Worm (Caenorhabditis elegans) whole organism, L4 larva: ENCODE data around the gene C46F9.6.

Source experiments
- R02D3.7 ChIP-seq: fragments of 150-350 bp; sonication (generic microtip); optimal IDR thresholded peaks from 3 replicates; lab custom pipeline; 2014; ENCODE audit warnings: missing biosample characterization, missing genetic modification characterization
- ama-1 ChIP-seq: fragments of 150-350 bp; optimal IDR thresholded peaks from 2 replicates; lab custom pipeline; 2014; ENCODE audit warnings: inconsistent platforms, mixed read lengths
- ceh-20 ChIP-seq: fragments of 200-800 bp; sonication (Bioruptor generic); IDR thresholded peaks from 2 replicates; pipeline ENCODE4 v1.3.6; 2022; ENCODE audit warnings: missing genetic modification reagents, missing genetic modification characterization, missing compliant biosample characterization
- dmd-6 ChIP-seq: fragments of 200-800 bp; sonication (Bioruptor generic); IDR thresholded peaks from 2 replicates; pipeline ENCODE4 v1.3.6; 2022; ENCODE audit warnings: missing genetic modification reagents, missing genetic modification characterization, missing compliant biosample characterization
- egl-27 ChIP-seq: sonication (generic microtip); optimal IDR thresholded peaks from 3 replicates; lab custom pipeline; 2017; ENCODE audit warnings: missing biosample characterization, missing genetic modification reagents, missing genetic modification characterization
- mep-1 ChIP-seq: fragments of 150-350 bp; sonication (generic microtip); optimal IDR thresholded peaks from 3 replicates; lab custom pipeline; 2014; ENCODE audit warnings: missing biosample characterization, missing genetic modification characterization
- nhr-25 ChIP-seq: sonication (generic microtip); optimal IDR thresholded peaks from 2 replicates; lab custom pipeline; 2017; ENCODE audit warnings: missing genetic modification characterization, mild to moderate bottlenecking, missing compliant biosample characterization, antibody characterized with exemption, moderate library complexity, borderline replicate concordance; ENCODE audit not compliant: insufficient read depth
- nhr-77 ChIP-seq: fragments of 150-350 bp; optimal IDR thresholded peaks from 2 replicates; lab custom pipeline; 2014; ENCODE audit warnings: missing biosample characterization, missing genetic modification characterization
- pha-4 ChIP-seq, 2 experiments: fragments of 150-350 bp in 1 of 2; fragments of 200-800 bp in 1 of 2; sonication (Bioruptor generic) in 1 of 2; IDR thresholded peaks in 1 of 2; optimal IDR thresholded peaks in 1 of 2; 2 replicates each; pipeline versions ENCODE4 v1.3.6 to Lab custom; 2014 to 2022; ENCODE audit warnings: missing genetic modification characterization in 2 of 2, missing genetic modification reagents in 2 of 2, missing biosample characterization in 1 of 2, missing compliant biosample characterization in 1 of 2
- rbr-2 ChIP-seq: sonication (generic microtip); optimal IDR thresholded peaks from 2 replicates; lab custom pipeline; 2016; ENCODE audit warnings: missing genotype, missing genetic modification characterization, missing compliant biosample characterization
- skn-1 ChIP-seq: fragments of 150-350 bp; optimal IDR thresholded peaks from 2 replicates; lab custom pipeline; 2014; ENCODE audit warnings: missing biosample characterization, missing genetic modification characterization
- spr-3 ChIP-seq: fragments of 200-800 bp; sonication (Bioruptor generic); optimal IDR thresholded peaks from 2 replicates; lab custom pipeline; 2018; ENCODE audit warnings: mild to moderate bottlenecking, missing genetic modification characterization, missing compliant biosample characterization

- TF ChIP-seq ama-1, result no peak
- TF ChIP-seq spr-3, result no peak
- no peak for TF ChIP-seq nhr-25 (tag; lab: Kevin White, UChicago)
- no peak for TF ChIP-seq pha-4 (GFP tag; IDR thresholded peaks at IDR 0.05; lab: Robert Waterston, UW)
- no peak for TF ChIP-seq pha-4 (tag; optimal IDR thresholded peaks at IDR 0.05; lab: Kevin White, UChicago)
- no peak for TF ChIP-seq ceh-20 (GFP tag; lab: Robert Waterston, UW)
- no peak for TF ChIP-seq rbr-2 (tag; lab: Kevin White, UChicago)
- TF ChIP-seq mep-1, result no peak
- no peak for TF ChIP-seq R02D3.7
- no peak for TF ChIP-seq nhr-77 (tag; lab: Kevin White, UChicago)
- TF ChIP-seq skn-1 (tag; lab: Kevin White, UChicago), result no peak
- TF ChIP-seq egl-27 (tag; lab: Kevin White, UChicago), result no peak
- no peak for TF ChIP-seq dmd-6 (GFP tag; lab: Robert Waterston, UW)
Observed at ce11 chrII:1912741-1913140, 14.7 kb downstream of the C46F9.6 start, which contains the start of gene math-31.
